Fruit fly (Drosophila melanogaster): Measurements from ENCODE around the gene CG12991.

DNA sequence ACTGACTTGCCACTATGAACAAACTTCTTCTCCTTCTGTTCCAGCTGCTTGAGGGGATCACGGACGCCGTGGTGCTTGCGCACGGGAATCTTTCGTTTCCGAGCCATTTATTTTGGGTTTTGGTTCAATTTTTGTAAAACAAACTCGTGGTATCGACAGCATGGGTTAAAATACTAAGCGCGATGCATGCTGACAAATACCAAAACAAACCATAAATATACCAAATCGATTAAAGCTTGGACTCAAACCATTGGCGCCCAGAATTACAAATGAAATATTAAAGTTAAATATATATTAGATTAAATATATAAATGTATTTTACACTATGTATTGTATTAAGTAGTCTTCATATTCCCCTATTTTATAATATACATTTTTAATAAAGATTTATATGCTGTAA is 49.7 kb downstream of the CG12991 start, which contains the start of gene CG8326:
- TF ChIP-seq h (GFP tag; optimal IDR thresholded peaks at IDR 0.05) (no peak), GATAd (GFP tag; optimal IDR thresholded peaks at IDR 0.05) (no peak), usp (GFP tag; optimal IDR thresholded peaks at IDR 0.05) (no peak), Rel (GFP tag; optimal IDR thresholded peaks at IDR 0.05) (no peak), Rel (tag; optimal IDR thresholded peaks at IDR 0.05) (no peak), Myc (optimal IDR thresholded peaks at IDR 0.05) (no peak), N (GFP tag; optimal IDR thresholded peaks at IDR 0.05) (no peak)

Data from whole organism, wandering third instar larva.